Worm (Caenorhabditis elegans) whole organism, L4 larva: ENCODE data around the gene C26E1.2.

Experiments used
- D1046.2 ChIP-seq: fragments of 200-800 bp; sonication (Bioruptor generic); IDR thresholded peaks from 2 replicates; pipeline ENCODE4 v1.3.6; 2022; ENCODE audit warnings: missing genetic modification characterization, missing compliant biosample characterization
- F44E2.7 ChIP-seq: fragments of 200-800 bp; sonication (Bioruptor generic); IDR thresholded peaks from 2 replicates; pipeline ENCODE4 v2.1.2; 2022; ENCODE audit warnings: missing genetic modification characterization, missing compliant biosample characterization
- R02D3.7 ChIP-seq: fragments of 150-350 bp; sonication (generic microtip); optimal IDR thresholded peaks from 3 replicates; lab custom pipeline; 2014; ENCODE audit warnings: missing biosample characterization, missing genetic modification characterization
- T26A8.4 ChIP-seq: fragments of 200-800 bp; sonication (Bioruptor generic); IDR thresholded peaks from 2 replicates; pipeline ENCODE4 v1.3.6; 2022; ENCODE audit warnings: missing genetic modification characterization, missing compliant biosample characterization
- ZK337.2 ChIP-seq: fragments of 200-800 bp; sonication (Bioruptor generic); IDR thresholded peaks from 2 replicates; pipeline ENCODE4 v1.3.6; 2022; ENCODE audit warnings: missing genetic modification reagents, missing genetic modification characterization, missing compliant biosample characterization
- aly-2 ChIP-seq: sonication (generic microtip); optimal IDR thresholded peaks from 2 replicates; lab custom pipeline; 2018; ENCODE audit warnings: missing biosample characterization, missing genetic modification characterization
- arid-1 ChIP-seq: fragments of 200-800 bp; sonication (Bioruptor generic); conservative IDR thresholded peaks from 2 replicates; pipeline ENCODE4 v1.3.6; 2022; ENCODE audit warnings: missing genetic modification reagents, missing genetic modification characterization, missing compliant biosample characterization
- ceh-20 ChIP-seq: fragments of 200-800 bp; sonication (Bioruptor generic); IDR thresholded peaks from 2 replicates; pipeline ENCODE4 v1.3.6; 2022; ENCODE audit warnings: missing genetic modification reagents, missing genetic modification characterization, missing compliant biosample characterization
- ceh-62 ChIP-seq: sonication (generic microtip); optimal IDR thresholded peaks from 2 replicates; lab custom pipeline; 2017; ENCODE audit warnings: missing biosample characterization, missing genetic modification characterization
- ces-1 ChIP-seq: fragments of 150-350 bp; sonication (generic microtip); optimal IDR thresholded peaks from 4 replicates; lab custom pipeline; 2014; ENCODE audit warnings: missing biosample characterization, missing genetic modification reagents, missing genetic modification characterization
- daf-16 ChIP-seq, 3 experiments: sonication (generic microtip); optimal IDR thresholded peaks; 2 replicates each; lab custom pipeline; 2016 to 2017; ENCODE audit warnings: missing genetic modification characterization in 3 of 3, missing genetic modification reagents in 3 of 3, mild to moderate bottlenecking in 2 of 3, missing compliant biosample characterization in 2 of 3, missing biosample characterization in 1 of 3, moderate library complexity in 1 of 3
- dve-1 ChIP-seq: sonication (generic microtip); optimal IDR thresholded peaks from 2 replicates; lab custom pipeline; 2017; ENCODE audit warnings: antibody characterized with exemption, mild to moderate bottlenecking, missing genetic modification characterization, missing compliant biosample characterization; ENCODE audit not compliant: insufficient read depth
- fos-1 ChIP-seq: fragments of 150-350 bp; optimal IDR thresholded peaks from 2 replicates; lab custom pipeline; 2014; ENCODE audit warnings: missing biosample characterization, missing genetic modification characterization
- hlh-30 ChIP-seq: sonication (generic microtip); optimal IDR thresholded peaks from 2 replicates; lab custom pipeline; 2017; ENCODE audit warnings: antibody characterized with exemption, mild to moderate bottlenecking, missing genetic modification characterization, missing compliant biosample characterization; ENCODE audit not compliant: insufficient read depth
- hmg-1.1 ChIP-seq: fragments of 200-800 bp; sonication (Bioruptor generic); IDR thresholded peaks from 2 replicates; pipeline ENCODE4 v1.3.6; 2022; ENCODE audit warnings: missing genetic modification reagents, missing genetic modification characterization, missing compliant biosample characterization
- jun-1 ChIP-seq: fragments of 150-350 bp; optimal IDR thresholded peaks from 2 replicates; lab custom pipeline; 2014; ENCODE audit warnings: missing biosample characterization, missing genetic modification reagents, missing genetic modification characterization
- lim-7 ChIP-seq: fragments of 200-800 bp; sonication (Bioruptor generic); IDR thresholded peaks from 2 replicates; pipeline ENCODE4 v1.3.6; 2022; ENCODE audit warnings: missing genetic modification characterization, missing compliant biosample characterization
- madf-5 ChIP-seq, 2 experiments: fragments of 200-800 bp; sonication (Bioruptor generic); IDR thresholded peaks; 2 replicates each; pipeline ENCODE4 v1.3.6; 2022; ENCODE audit warnings: missing compliant biosample characterization in 2 of 2, missing genetic modification characterization in 2 of 2
- mdl-1 ChIP-seq, 2 experiments: fragments of 150-350 bp in 1 of 2; sonication (generic microtip) in 1 of 2; optimal IDR thresholded peaks; 2 replicates each; lab custom pipeline; 2014 to 2017; ENCODE audit warnings: missing biosample characterization in 2 of 2, missing genetic modification characterization in 2 of 2
- mdt-29 ChIP-seq: fragments of 200-800 bp; sonication (Bioruptor generic); IDR thresholded peaks from 2 replicates; pipeline ENCODE4 v1.3.6; 2022; ENCODE audit warnings: missing genetic modification reagents, missing genetic modification characterization, missing compliant biosample characterization
- nhr-102 ChIP-seq: sonication (generic microtip); optimal IDR thresholded peaks from 2 replicates; lab custom pipeline; 2016; ENCODE audit warnings: mild to moderate bottlenecking, missing genetic modification characterization, moderate library complexity, missing compliant biosample characterization
- nhr-11 ChIP-seq: fragments of 150-350 bp; optimal IDR thresholded peaks from 2 replicates; lab custom pipeline; 2014; ENCODE audit warnings: missing biosample characterization, missing genetic modification characterization
- nhr-6 ChIP-seq: fragments of 150-350 bp; optimal IDR thresholded peaks from 2 replicates; lab custom pipeline; 2014; ENCODE audit warnings: missing biosample characterization, missing genetic modification characterization
- pha-4 ChIP-seq, 2 experiments: fragments of 150-350 bp in 1 of 2; fragments of 200-800 bp in 1 of 2; sonication (Bioruptor generic) in 1 of 2; IDR thresholded peaks in 1 of 2; optimal IDR thresholded peaks in 1 of 2; 2 replicates each; pipeline versions ENCODE4 v1.3.6 to Lab custom; 2014 to 2022; ENCODE audit warnings: missing genetic modification characterization in 2 of 2, missing genetic modification reagents in 2 of 2, missing biosample characterization in 1 of 2, missing compliant biosample characterization in 1 of 2
- php-3 ChIP-seq: fragments of 200-800 bp; sonication (Bioruptor generic); IDR thresholded peaks from 2 replicates; pipeline ENCODE4 v1.3.6; 2022; ENCODE audit warnings: missing genetic modification reagents, missing genetic modification characterization, missing compliant biosample characterization
- saeg-2 ChIP-seq: fragments of 200-800 bp; sonication (Bioruptor generic); IDR thresholded peaks from 2 replicates; pipeline ENCODE4 v1.3.6; 2022; ENCODE audit warnings: missing genetic modification reagents, missing genetic modification characterization, missing compliant biosample characterization
- set-16 ChIP-seq: fragments of 200-800 bp; sonication (Bioruptor generic); IDR thresholded peaks from 2 replicates; pipeline ENCODE4 v1.3.6; 2022; ENCODE audit warnings: missing genetic modification reagents, missing genetic modification characterization, missing compliant biosample characterization
- spr-3 ChIP-seq: fragments of 200-800 bp; sonication (Bioruptor generic); optimal IDR thresholded peaks from 2 replicates; lab custom pipeline; 2018; ENCODE audit warnings: mild to moderate bottlenecking, missing genetic modification characterization, missing compliant biosample characterization
- unc-130 ChIP-seq: sonication (generic microtip); optimal IDR thresholded peaks from 2 replicates; lab custom pipeline; 2016; ENCODE audit warnings: missing genetic modification reagents, missing genetic modification characterization, missing compliant biosample characterization
- unc-39 ChIP-seq: sonication (generic microtip); optimal IDR thresholded peaks from 2 replicates; lab custom pipeline; 2017; ENCODE audit warnings: missing biosample characterization, missing genetic modification characterization
- unc-62 ChIP-seq, 3 experiments: fragments of 150-350 bp in 1 of 3; sonication (generic microtip); optimal IDR thresholded peaks in 2 of 3; peaks in 1 of 3; 1 replicate in 1 of 3; 2 replicates in 2 of 3; lab custom pipeline; 2014 to 2017; ENCODE audit warnings: missing biosample characterization in 3 of 3, missing genetic modification characterization in 3 of 3, missing genetic modification reagents in 3 of 3, missing genotype in 1 of 3
- ztf-11 ChIP-seq: fragments of 150-350 bp; optimal IDR thresholded peaks from 2 replicates; lab custom pipeline; 2014; ENCODE audit warnings: missing biosample characterization, missing genetic modification characterization

C26E1.2 gene

DNA sequence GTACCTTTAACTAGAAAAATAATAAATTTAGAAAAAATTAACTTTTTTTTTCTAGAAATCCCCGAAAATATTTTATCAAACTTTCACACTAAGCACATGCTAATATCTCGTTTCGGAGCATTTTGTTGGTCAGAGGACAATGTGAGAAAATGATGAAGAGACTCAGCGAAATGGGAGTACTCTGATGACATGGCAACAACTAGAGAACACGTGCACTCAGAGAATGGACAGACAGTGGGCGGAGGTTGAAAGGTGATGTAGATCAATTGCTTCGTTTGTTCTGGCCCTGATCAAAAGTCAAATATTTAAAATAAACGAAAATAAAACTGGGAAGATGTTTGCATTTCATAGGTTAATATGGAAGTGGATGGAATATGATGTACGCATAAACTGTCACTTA lies 29.5 kb downstream of the C26E1.2 start:
- TF ChIP-seq hlh-30 (tag; lab: Kevin White, UChicago): peak; percentile 60
- TF ChIP-seq spr-3: no peak

DNA sequence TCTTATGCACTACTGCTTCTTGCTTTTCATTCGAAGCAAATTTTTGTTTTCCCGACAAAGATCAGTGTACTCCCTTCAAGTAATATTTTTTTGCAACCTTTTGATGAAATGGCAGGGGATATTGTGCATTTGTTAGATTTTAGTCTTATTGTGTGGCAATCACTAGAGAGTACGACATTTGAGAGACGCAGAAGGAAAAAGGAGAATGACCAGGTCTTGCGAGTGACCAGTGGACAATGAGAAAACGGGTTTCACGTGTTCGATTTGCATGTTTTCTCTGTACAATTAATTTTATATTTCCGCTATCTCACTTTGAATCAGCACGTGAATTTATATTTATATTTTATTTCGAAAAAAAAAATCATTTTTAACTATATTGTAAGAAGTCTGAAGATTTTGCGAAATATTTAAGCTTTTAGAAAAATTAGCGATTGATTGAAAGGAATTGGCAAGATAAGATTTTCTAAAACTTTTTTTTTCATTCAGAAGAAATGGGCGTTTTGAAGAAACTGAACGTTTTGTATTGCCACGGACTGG lies 31.0 kb downstream of the C26E1.2 start, which contains the start of gene C50B6.9:
TSS of gene C50B6.9 (plus strand) at position 487 of the 537 bp plus-strand sequence.
- TF ChIP-seq fos-1 (tag; lab: Kevin White, UChicago) (no peak), set-16 (no peak), arid-1 (GFP tag; lab: Robert Waterston, UW) (no peak), ZK337.2 (GFP tag; lab: Robert Waterston, UW) (no peak), hlh-30 (tag; lab: Kevin White, UChicago) (peak; percentile 80), unc-130 (GFP tag; lab: Kevin White, UChicago) (no peak), F44E2.7 (GFP tag; lab: Robert Waterston, UW) (no peak), madf-5 (GFP tag; IDR thresholded peaks at IDR 0.05; lab: Robert Waterston, UW) (no peak), R02D3.7 (tag; lab: Kevin White, UChicago) (no peak), dve-1 (tag; lab: Kevin White, UChicago) (no peak), aly-2 (no peak), unc-62 (GFP tag; optimal IDR thresholded peaks at IDR 0.05 in 1 of 2; lab: Kevin White, UChicago) (peak in 1 of 2 experiments; percentile 28), unc-62 (tag; optimal IDR thresholded peaks at IDR 0.05; lab: Kevin White, UChicago) (no peak), ceh-62 (tag; lab: Kevin White, UChicago) (no peak), saeg-2 (GFP tag; lab: Robert Waterston, UW) (no peak), ztf-11 (tag; lab: Kevin White, UChicago) (no peak), unc-39 (tag; lab: Kevin White, UChicago) (no peak), hmg-1.1 (GFP tag; lab: Robert Waterston, UW) (no peak), nhr-6 (tag; lab: Kevin White, UChicago) (peak; percentile 14), D1046.2 (GFP tag; lab: Robert Waterston, UW) (no peak), mdl-1 (tag; optimal IDR thresholded peaks at IDR 0.05; lab: Kevin White, UChicago) (peak in 1 of 2 experiments; percentile 52), mdt-29 (GFP tag; lab: Robert Waterston, UW) (no peak)

DNA sequence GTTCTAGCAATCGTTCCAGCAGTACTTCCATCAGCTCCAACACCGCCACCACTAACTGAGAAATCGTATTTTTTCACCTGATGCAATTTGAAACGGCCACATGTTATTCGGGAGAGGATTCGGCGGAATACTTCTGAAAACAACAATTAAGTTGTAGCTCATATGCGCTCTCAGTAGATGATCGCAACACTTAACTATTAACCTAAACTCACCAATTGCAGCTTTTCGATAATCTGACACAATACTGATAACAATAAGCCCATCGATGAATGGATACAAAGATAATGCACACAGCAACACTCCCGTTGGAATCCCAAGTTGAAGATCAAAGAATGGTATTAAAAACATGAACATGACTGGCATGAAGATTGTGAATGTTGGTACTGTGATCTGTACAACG lies 33.1 kb downstream of the C26E1.2 start:
- TF ChIP-seq unc-62 (GFP tag; optimal IDR thresholded peaks at IDR 0.05 in 1 of 2; lab: Kevin White, UChicago) (peak in 1 of 2 experiments; percentile 96), unc-62 (tag; optimal IDR thresholded peaks at IDR 0.05; lab: Kevin White, UChicago) (no peak), ceh-20 (GFP tag; lab: Robert Waterston, UW) (no peak)

DNA sequence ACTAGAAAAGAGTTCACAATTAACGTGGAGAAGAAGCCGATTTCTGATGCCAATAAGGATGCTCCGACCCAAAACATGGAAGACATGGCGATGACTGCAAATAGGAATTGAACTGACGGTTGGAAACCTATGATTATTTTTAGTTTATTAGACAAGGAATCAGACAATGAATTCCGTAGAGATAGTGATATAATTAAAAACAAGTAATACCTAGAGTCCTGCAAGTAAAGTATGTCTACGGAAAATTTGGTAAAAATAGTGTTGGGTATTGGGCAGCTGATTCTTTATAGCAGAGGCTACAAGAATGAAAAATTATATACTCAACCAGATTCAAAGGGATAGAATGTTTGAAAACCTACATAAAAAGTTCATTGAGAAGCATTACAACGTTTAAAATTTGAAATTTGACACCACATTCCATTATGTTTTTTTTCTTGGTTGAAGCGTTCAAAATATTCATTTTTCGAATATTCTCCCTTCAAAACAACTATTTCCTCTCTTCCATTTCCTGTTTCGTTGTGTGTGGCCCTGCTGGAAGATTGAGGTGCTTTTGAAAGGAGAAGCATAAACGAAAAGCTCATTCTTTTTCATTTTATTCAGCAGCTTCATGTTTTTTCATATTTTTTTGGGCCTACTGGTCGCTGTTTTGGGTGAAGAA lies 34.8 kb downstream of the C26E1.2 start, which contains the start of the genes str-4 and lgc-48:
TSS of gene str-4 (minus strand) at position 101 of the 658 bp plus-strand sequence.
TSS of gene lgc-48 (plus strand) at position 608 of the 658 bp plus-strand sequence.
- TF ChIP-seq unc-62 (GFP tag; optimal IDR thresholded peaks at IDR 0.05 in 1 of 2; lab: Kevin White, UChicago) (peak in 1 of 2 experiments; percentile 11), unc-62 (tag; optimal IDR thresholded peaks at IDR 0.05; lab: Kevin White, UChicago) (no peak), T26A8.4 (GFP tag; lab: Robert Waterston, UW) (no peak)

- TF ChIP-seq nhr-102 (no peak), unc-62 (GFP tag; optimal IDR thresholded peaks at IDR 0.05 in 1 of 2; lab: Kevin White, UChicago) (peak in 1 of 2 experiments; percentile 94), unc-62 (tag; optimal IDR thresholded peaks at IDR 0.05; lab: Kevin White, UChicago) (no peak)
These were observed 37.3 kb downstream of the C26E1.2 start for ce11 chrV:13342235-13342634.

DNA sequence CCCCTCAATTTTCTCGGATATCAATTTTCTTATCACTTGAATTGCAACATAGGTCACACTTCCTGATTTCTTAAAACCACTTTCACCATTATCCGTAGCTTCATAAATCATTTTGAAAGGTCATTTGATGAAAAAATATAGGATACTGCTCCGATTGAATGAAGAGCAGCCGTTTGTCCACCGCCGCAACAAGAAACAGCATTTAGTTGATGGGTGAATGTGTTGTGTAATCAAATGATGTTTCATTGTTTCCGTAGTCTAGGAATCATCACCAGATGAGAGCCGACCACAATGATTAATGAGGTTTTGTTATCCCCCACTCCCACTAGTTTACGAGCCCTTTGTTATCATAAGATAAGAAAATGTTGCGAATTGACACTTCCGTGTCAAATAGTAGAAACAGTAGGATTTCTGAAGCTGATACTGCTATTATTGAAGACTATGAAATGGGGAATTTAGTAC lies 41.0 kb downstream of the C26E1.2 start, which contains the start of gene twk-43:
TSS of gene twk-43 (plus strand) at position 412 of the 462 bp plus-strand sequence.
- TF ChIP-seq lim-7 (GFP tag; lab: Robert Waterston, UW) (no peak), dve-1 (tag; lab: Kevin White, UChicago) (no peak), daf-16 (GFP tag; optimal IDR thresholded peaks at IDR 0.05; lab: Kevin White, UChicago) (peak in 1 of 2 experiments; percentile 44), daf-16 (tag; optimal IDR thresholded peaks at IDR 0.05; lab: Kevin White, UChicago) (no peak), jun-1 (tag; lab: Kevin White, UChicago) (no peak), php-3 (GFP tag; lab: Robert Waterston, UW) (0 out of 2 replicates have a peak, but pooled peaks have one; percentile 37), ces-1 (GFP tag; lab: Kevin White, UChicago) (no peak), pha-4 (GFP tag; IDR thresholded peaks at IDR 0.05; lab: Robert Waterston, UW) (no peak), pha-4 (tag; optimal IDR thresholded peaks at IDR 0.05; lab: Kevin White, UChicago) (no peak), F44E2.7 (GFP tag; lab: Robert Waterston, UW) (no peak), unc-62 (GFP tag; optimal IDR thresholded peaks at IDR 0.05 in 1 of 2; lab: Kevin White, UChicago) (peak in 1 of 2 experiments; percentile 78), unc-62 (tag; optimal IDR thresholded peaks at IDR 0.05; lab: Kevin White, UChicago) (no peak), mdt-29 (GFP tag; lab: Robert Waterston, UW) (no peak), unc-130 (GFP tag; lab: Kevin White, UChicago) (no peak), nhr-11 (tag; lab: Kevin White, UChicago) (peak; percentile 26)
- TF ChIP-seq, all 104 proteins: peak for 4
